Worm (Caenorhabditis elegans): Measurements from ENCODE around the gene coq-3.

ce11 chrIV:14822267-14822666 lies 26.1 kb upstream of the coq-3 start:
- TF ChIP-seq dpl-1 (GFP tag; optimal IDR thresholded peaks at IDR 0.05) = no peak
- TF ChIP-seq ztf-6 (GFP tag; IDR thresholded peaks at IDR 0.05) = no peak
- no peak for TF ChIP-seq egl-44 (GFP tag; IDR thresholded peaks at IDR 0.05)
- TF ChIP-seq ceh-91 (GFP tag; IDR thresholded peaks at IDR 0.05) = no peak
- TF ChIP-seq F10E7.11 (tag; optimal IDR thresholded peaks at IDR 0.05) = peak; percentile 63
- TF ChIP-seq snpc-3.4 (tag; optimal IDR thresholded peaks at IDR 0.05) = peak; percentile 48
- no peak for TF ChIP-seq F37B4.10 (GFP tag; IDR thresholded peaks at IDR 0.05)
- TF ChIP-seq sea-2 (GFP tag; IDR thresholded peaks at IDR 0.05) = no peak
